Worm (Caenorhabditis elegans): ENCODE measurements around the gene arrd-25.

- TF ChIP-seq elt-1 (tag; optimal IDR thresholded peaks at IDR 0.05; ENCODE audit: borderline replicate concordance, insufficient read depth) (no peak), nhr-237 (tag; optimal IDR thresholded peaks at IDR 0.05) (no peak), cnd-1 (tag; optimal IDR thresholded peaks at IDR 0.05) (no peak), nhr-28 (tag; optimal IDR thresholded peaks at IDR 0.05) (no peak), bed-3 (GFP tag; optimal IDR thresholded peaks at IDR 0.05) (no peak)
Measured at ce11 chrX:14020290-14020689, 13.3 kb upstream of the arrd-25 start, which contains the start of gene C04C11.1.

Data from whole organism, mixed stage, embryonic.